Worm (Caenorhabditis elegans) whole organism, L1 larva: ENCODE measurements around the gene Y37D8A.2.

Experiments used
- alr-1 ChIP-seq: fragments of 200-800 bp; sonication (Bioruptor generic); optimal IDR thresholded peaks from 2 replicates; lab custom pipeline; 2018; ENCODE audit warnings: borderline replicate concordance, mild to moderate bottlenecking, missing genetic modification characterization, missing compliant biosample characterization
- ama-1 ChIP-seq: fragments of 150-350 bp; optimal IDR thresholded peaks from 2 replicates; lab custom pipeline; 2014
- efl-3 ChIP-seq: fragments of 200-800 bp; sonication (Bioruptor generic); optimal IDR thresholded peaks from 2 replicates; lab custom pipeline; 2018; ENCODE audit warnings: mild to moderate bottlenecking, missing genetic modification characterization, missing compliant biosample characterization
- elt-3 ChIP-seq, 6 experiments: fragments of 150-350 bp in 1 of 6; sonication (generic microtip); optimal IDR thresholded peaks; 2 replicates each; lab custom pipeline; 2017 to 2018; ENCODE audit warnings: missing biosample characterization in 6 of 6, missing genetic modification characterization in 6 of 6, inconsistent platforms in 1 of 6
- fkh-10 ChIP-seq: sonication (generic microtip); optimal IDR thresholded peaks from 2 replicates; lab custom pipeline; 2017; ENCODE audit warnings: missing biosample characterization, missing genetic modification reagents, missing genetic modification characterization
- nhr-28 ChIP-seq: fragments of 150-350 bp; optimal IDR thresholded peaks from 2 replicates; lab custom pipeline; 2014; ENCODE audit warnings: missing biosample characterization, missing genetic modification characterization
- ztf-11 ChIP-seq, 2 experiments: sonication (generic microtip); optimal IDR thresholded peaks; 2 replicates each; lab custom pipeline; 2016 to 2017; ENCODE audit warnings: missing genetic modification characterization in 2 of 2, missing biosample characterization in 1 of 2, missing compliant biosample characterization in 1 of 2

DNA sequence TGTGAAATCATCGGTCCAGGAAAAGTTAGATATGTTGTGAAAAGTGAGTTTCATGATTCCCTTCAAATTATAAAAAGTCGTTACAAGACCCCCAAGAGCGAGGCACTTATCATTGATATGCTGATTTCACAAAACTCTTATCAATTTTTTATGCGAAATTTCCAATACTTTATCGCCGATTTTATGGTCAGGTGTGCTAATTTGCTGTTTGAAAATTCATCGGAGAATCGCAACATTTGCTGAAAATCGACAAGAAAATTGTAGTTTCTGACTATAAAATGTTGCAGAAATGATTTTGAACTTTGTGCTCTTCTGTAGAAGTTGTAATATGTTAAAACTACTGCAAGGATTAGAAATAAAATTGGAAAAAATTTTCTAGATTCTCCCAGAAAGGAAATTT, 11.7 kb downstream of the Y37D8A.2 start:
- TF ChIP-seq fkh-10 (no peak), ama-1 (no peak), efl-3 (GFP tag; lab: Kevin White, UChicago) (no peak), nhr-28 (tag; lab: Kevin White, UChicago) (no peak), elt-3 (tag; optimal IDR thresholded peaks at IDR 0.05; lab: Kevin White, UChicago) (no peak), alr-1 (no peak), ztf-11 (tag; optimal IDR thresholded peaks at IDR 0.05; lab: Kevin White, UChicago) (no peak)
